Fruit fly (Drosophila melanogaster): ENCODE results near the gene Atet.

Atet gene

DNA sequence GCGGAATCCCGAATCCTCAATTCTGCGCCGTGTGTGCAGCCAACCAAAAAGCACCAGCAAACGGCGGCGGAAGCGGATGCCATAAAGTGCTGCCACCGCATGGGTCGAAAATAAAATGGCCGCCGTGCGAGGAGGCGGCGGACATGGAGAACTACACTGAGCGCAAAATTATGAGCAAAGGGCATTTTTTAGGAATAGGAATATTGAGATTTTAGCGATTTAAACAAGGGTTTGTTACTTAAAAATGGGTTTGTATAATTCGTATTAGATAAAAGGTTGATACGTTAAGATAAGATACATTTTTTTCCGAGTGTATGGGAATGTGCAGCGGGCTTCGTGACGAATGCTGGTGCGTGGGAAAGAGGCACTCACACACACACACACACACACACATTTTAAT, 41.2 kb upstream of the Atet start (continued):
- TF ChIP-seq CG1603 (tag; optimal IDR thresholded peaks at IDR 0.05) (no peak), unpg (GFP tag; optimal IDR thresholded peaks at IDR 0.05) (peak; percentile 53), zen (tag; optimal IDR thresholded peaks at IDR 0.05) (peak; percentile 31), CG18619 (GFP tag; optimal IDR thresholded peaks at IDR 0.05) (no peak), CG18764 (GFP tag; optimal IDR thresholded peaks at IDR 0.05) (no peak), lbe (GFP tag; optimal IDR thresholded peaks at IDR 0.05) (no peak), HLH4C (GFP tag; IDR thresholded peaks at IDR 0.05; ENCODE audit: partially characterized antibody) (no peak), Hand (GFP tag; optimal IDR thresholded peaks at IDR 0.05) (no peak), chm (GFP tag; IDR thresholded peaks at IDR 0.05) (no peak), sob (GFP tag; IDR thresholded peaks at IDR 0.05) (no peak), Fer3 (tag; optimal IDR thresholded peaks at IDR 0.05) (no peak), CG12744 (GFP tag; optimal IDR thresholded peaks at IDR 0.05) (no peak), Optix (GFP tag; IDR thresholded peaks at IDR 0.05) (0 out of 3 replicates have a peak, but pooled peaks have one; percentile 22), CG1792 (GFP tag; optimal IDR thresholded peaks at IDR 0.05) (no peak), sens-2 (GFP tag; IDR thresholded peaks at IDR 0.05) (no peak), maf-S (GFP tag; optimal IDR thresholded peaks at IDR 0.05) (no peak), Jarid2 (GFP tag; optimal IDR thresholded peaks at IDR 0.05) (no peak), al (GFP tag; IDR thresholded peaks at IDR 0.05) (no peak), jigr1 (GFP tag; IDR thresholded peaks at IDR 0.05) (no peak), CG10267 (tag; optimal IDR thresholded peaks at IDR 0.05) (no peak), HLH3B (GFP tag; IDR thresholded peaks at IDR 0.05) (peak; percentile 62), Ada2b (GFP tag; IDR thresholded peaks at IDR 0.05) (peak; percentile 44; the same call in 1 of the 2 replicates), knrl (GFP tag; IDR thresholded peaks at IDR 0.05; ENCODE audit: partially characterized antibody) (no peak), CG11560 (tag; IDR thresholded peaks at IDR 0.05) (no peak), dati (GFP tag; IDR thresholded peaks at IDR 0.05) (no peak), ara (GFP tag; IDR thresholded peaks at IDR 0.05) (peak; percentile 21; the same call in 1 of the 2 replicates), Lim3 (GFP tag; IDR thresholded peaks at IDR 0.05) (no peak), bowl (GFP tag; IDR thresholded peaks at IDR 0.05) (no peak), Opbp (GFP tag; IDR thresholded peaks at IDR 0.05; ENCODE audit: partially characterized antibody) (no peak), CG15011 (GFP tag; optimal IDR thresholded peaks at IDR 0.05) (no peak), CG5953 (GFP tag; IDR thresholded peaks at IDR 0.05) (no peak), crol (GFP tag; IDR thresholded peaks at IDR 0.05) (no peak), Usf (GFP tag; optimal IDR thresholded peaks at IDR 0.05) (no peak), rib (GFP tag; IDR thresholded peaks at IDR 0.05) (no peak), CG6272 (GFP tag; IDR thresholded peaks at IDR 0.05) (no peak), CG1602 (GFP tag; optimal IDR thresholded peaks at IDR 0.05) (no peak), slbo (GFP tag; IDR thresholded peaks at IDR 0.05) (peak; percentile 47), wdn (GFP tag; IDR thresholded peaks at IDR 0.05) (no peak), wek (GFP tag; optimal IDR thresholded peaks at IDR 0.05) (no peak), D (optimal IDR thresholded peaks at IDR 0.05) (no peak), D (GFP tag; optimal IDR thresholded peaks at IDR 0.05) (no peak), dmrt11E (tag; optimal IDR thresholded peaks at IDR 0.05) (peak; percentile 42), CG6854 (GFP tag; optimal IDR thresholded peaks at IDR 0.05) (no peak), CG4424 (GFP tag; optimal IDR thresholded peaks at IDR 0.05) (peak; percentile 21), B-H2 (GFP tag; optimal IDR thresholded peaks at IDR 0.05) (no peak), CG6791 (GFP tag; IDR thresholded peaks at IDR 0.05; ENCODE audit: partially characterized antibody) (no peak), org-1 (GFP tag; optimal IDR thresholded peaks at IDR 0.05) (peak; percentile 14), gce (GFP tag; IDR thresholded peaks at IDR 0.05) (no peak), Dip3 (GFP tag; optimal IDR thresholded peaks at IDR 0.05) (no peak), CG14667 (GFP tag; IDR thresholded peaks at IDR 0.05) (no peak), sim (GFP tag; IDR thresholded peaks at IDR 0.05) (no peak), ind (GFP tag; optimal IDR thresholded peaks at IDR 0.05) (peak; percentile 38), CG2129 (GFP tag; IDR thresholded peaks at IDR 0.05; ENCODE audit: partially characterized antibody) (no peak)

Measured in whole organism, embryonic.